Fruit fly (Drosophila melanogaster): ENCODE results near the gene Tmx3.

Gene Tmx3

dm6 chr3L:16228659-16229205, at the start of gene Tmx3:
Gene Tmx3 (plus strand): TSS chr3L:16229100.
- TF ChIP-seq noc (tag; optimal IDR thresholded peaks at IDR 0.05), result no peak

- TF ChIP-seq noc (tag; optimal IDR thresholded peaks at IDR 0.05), result no peak
These were observed 47.5 kb upstream of the Tmx3 start for dm6 chr3L:16181330-16181830.

dm6 chr3L:16182633-16183462, 46.1 kb upstream of the Tmx3 start:
- TF ChIP-seq noc (tag; optimal IDR thresholded peaks at IDR 0.05), result no peak

- no peak for TF ChIP-seq noc (tag; optimal IDR thresholded peaks at IDR 0.05)
These were observed 45.4 kb upstream of the Tmx3 start for dm6 chr3L:16183493-16183892.

- TF ChIP-seq noc (tag; optimal IDR thresholded peaks at IDR 0.05), result no peak
These were observed 39.6 kb upstream of the Tmx3 start for dm6 chr3L:16189058-16189924.

dm6 chr3L:16189925-16190231, 39.0 kb upstream of the Tmx3 start:
- no peak for TF ChIP-seq noc (tag; optimal IDR thresholded peaks at IDR 0.05)

- no peak for TF ChIP-seq noc (tag; optimal IDR thresholded peaks at IDR 0.05)
These were observed 38.0 kb upstream of the Tmx3 start for dm6 chr3L:16190885-16191284.

dm6 chr3L:16192561-16193355, 36.1 kb upstream of the Tmx3 start:
- TF ChIP-seq noc (tag; optimal IDR thresholded peaks at IDR 0.05), result no peak

dm6 chr3L:16193851-16194709, 34.8 kb upstream of the Tmx3 start:
- TF ChIP-seq noc (tag; optimal IDR thresholded peaks at IDR 0.05), result no peak

- TF ChIP-seq noc (tag; optimal IDR thresholded peaks at IDR 0.05), result no peak
These were observed 33.4 kb upstream of the Tmx3 start for dm6 chr3L:16195476-16195958.

- TF ChIP-seq noc (tag; optimal IDR thresholded peaks at IDR 0.05), result no peak
These were observed 32.2 kb upstream of the Tmx3 start for dm6 chr3L:16196588-16197183.

- TF ChIP-seq noc (tag; optimal IDR thresholded peaks at IDR 0.05), result no peak
These were observed 31.4 kb upstream of the Tmx3 start, which contains the start of gene CG33687 for dm6 chr3L:16197450-16197918. Gene CG33687 (plus strand): TSS chr3L:16197868.

- TF ChIP-seq noc (tag; optimal IDR thresholded peaks at IDR 0.05), result no peak
These were observed 30.0 kb upstream of the Tmx3 start, which contains the start of gene CG33688 for dm6 chr3L:16198920-16199319. Gene CG33688 (plus strand): TSS chr3L:16199220.

dm6 chr3L:16199929-16200328, 29.0 kb upstream of the Tmx3 start, which contains the start of gene CG33689:
Gene CG33689 (plus strand): TSS chr3L:16200229.
- TF ChIP-seq noc (tag; optimal IDR thresholded peaks at IDR 0.05), result no peak
